Fruit fly (Drosophila melanogaster): ENCODE data around the gene CG3662.
A peak's percentile ranks its signal among the peaks of the same experiment; 100 is the strongest.

CG3662 gene

dm6 chr2L:821242-821985 is at the start of gene CG3662:
TSS of gene CG3662 (plus strand) at chr2L:821289.
- TF ChIP-seq CG4496 (GFP tag; IDR thresholded peaks at IDR 0.05) (0 out of 3 replicates have a peak, but pooled peaks have one; percentile 36), Pif1B (GFP tag; optimal IDR thresholded peaks at IDR 0.05) (no peak), CG9948 (tag; optimal IDR thresholded peaks at IDR 0.05) (no peak), CG32121 (GFP tag; IDR thresholded peaks at IDR 0.05) (no peak)

- no peak for TF ChIP-seq CG17806 (tag; optimal IDR thresholded peaks at IDR 0.05)
- no peak for TF ChIP-seq Snoo (tag; optimal IDR thresholded peaks at IDR 0.05)
- no peak for TF ChIP-seq EcR (GFP tag; optimal IDR thresholded peaks at IDR 0.05)
- TF ChIP-seq CG4496 (GFP tag; IDR thresholded peaks at IDR 0.05): no peak
- TF ChIP-seq CG9948 (tag; optimal IDR thresholded peaks at IDR 0.05): no peak
- no peak for TF ChIP-seq Ets98B (GFP tag; IDR thresholded peaks at IDR 0.05)
- TF ChIP-seq CG34367 (tag; optimal IDR thresholded peaks at IDR 0.05): no peak
- TF ChIP-seq gl (tag; optimal IDR thresholded peaks at IDR 0.05): no peak
- no peak for TF ChIP-seq CG8159 (tag; optimal IDR thresholded peaks at IDR 0.05)
- TF ChIP-seq rn (GFP tag; IDR thresholded peaks at IDR 0.05): no peak
- TF ChIP-seq CG13204 (GFP tag; optimal IDR thresholded peaks at IDR 0.05): no peak
- no peak for TF ChIP-seq Pif1A (GFP tag; optimal IDR thresholded peaks at IDR 0.05)
- no peak for TF ChIP-seq CG10348 (GFP tag; IDR thresholded peaks at IDR 0.05)
- TF ChIP-seq Pif1B (GFP tag; optimal IDR thresholded peaks at IDR 0.05): no peak
- TF ChIP-seq CG14655 (GFP tag; optimal IDR thresholded peaks at IDR 0.05): no peak
- no peak for TF ChIP-seq CG15710 (tag; optimal IDR thresholded peaks at IDR 0.05)
- TF ChIP-seq CG8301 (tag; optimal IDR thresholded peaks at IDR 0.05): no peak
- TF ChIP-seq D1 (tag; optimal IDR thresholded peaks at IDR 0.05): no peak
Measured at dm6 chr2L:773247-773646, 47.8 kb upstream of the CG3662 start, which contains the start of gene CG12506. TSS of gene CG12506 (plus strand) at chr2L:773547.

- TF ChIP-seq CG13204 (GFP tag; optimal IDR thresholded peaks at IDR 0.05): no peak
- TF ChIP-seq CG17806 (tag; optimal IDR thresholded peaks at IDR 0.05): no peak
- TF ChIP-seq CG32121 (GFP tag; IDR thresholded peaks at IDR 0.05): no peak
- no peak for TF ChIP-seq CG8301 (tag; optimal IDR thresholded peaks at IDR 0.05)
- TF ChIP-seq CG4496 (GFP tag; IDR thresholded peaks at IDR 0.05): no peak
- TF ChIP-seq D1 (tag; optimal IDR thresholded peaks at IDR 0.05): no peak
- TF ChIP-seq CG14655 (GFP tag; optimal IDR thresholded peaks at IDR 0.05): no peak
- TF ChIP-seq gl (tag; optimal IDR thresholded peaks at IDR 0.05): no peak
- TF ChIP-seq EcR (GFP tag; optimal IDR thresholded peaks at IDR 0.05): no peak
- no peak for TF ChIP-seq CG10348 (GFP tag; IDR thresholded peaks at IDR 0.05)
- no peak for TF ChIP-seq CG9948 (tag; optimal IDR thresholded peaks at IDR 0.05)
- no peak for TF ChIP-seq Pif1A (GFP tag; optimal IDR thresholded peaks at IDR 0.05)
- no peak for TF ChIP-seq rn (GFP tag; IDR thresholded peaks at IDR 0.05)
- no peak for TF ChIP-seq Pif1B (GFP tag; optimal IDR thresholded peaks at IDR 0.05)
- no peak for TF ChIP-seq Ets98B (GFP tag; IDR thresholded peaks at IDR 0.05)
- no peak for TF ChIP-seq fd96Ca (GFP tag; IDR thresholded peaks at IDR 0.05)
Measured at dm6 chr2L:776236-776635, 44.9 kb upstream of the CG3662 start, which contains the start of gene CG13946. TSS of gene CG13946 (plus strand) at chr2L:776536.

dm6 chr2L:779123-779584 is 41.9 kb upstream of the CG3662 start, which contains the start of gene CG13947:
TSS of gene CG13947 (plus strand) at chr2L:779173.
- TF ChIP-seq rn (GFP tag; IDR thresholded peaks at IDR 0.05): no peak
- no peak for TF ChIP-seq D1 (tag; optimal IDR thresholded peaks at IDR 0.05)
- no peak for TF ChIP-seq CG12605 (GFP tag; IDR thresholded peaks at IDR 0.05)
- no peak for TF ChIP-seq CG14655 (GFP tag; optimal IDR thresholded peaks at IDR 0.05)
- no peak for TF ChIP-seq CG9948 (tag; optimal IDR thresholded peaks at IDR 0.05)

dm6 chr2L:780182-780581 is 40.9 kb upstream of the CG3662 start, which contains the start of gene Gr21a:
TSS of gene Gr21a (plus strand) at chr2L:780482.
- TF ChIP-seq D1 (tag; optimal IDR thresholded peaks at IDR 0.05): no peak
- TF ChIP-seq CG13204 (GFP tag; optimal IDR thresholded peaks at IDR 0.05): no peak
- TF ChIP-seq CG15710 (tag; optimal IDR thresholded peaks at IDR 0.05): no peak
- no peak for TF ChIP-seq fd96Ca (GFP tag; IDR thresholded peaks at IDR 0.05)
- no peak for TF ChIP-seq CG10348 (GFP tag; IDR thresholded peaks at IDR 0.05)

- TF ChIP-seq CG8159 (tag; optimal IDR thresholded peaks at IDR 0.05) (no peak), CG17806 (tag; optimal IDR thresholded peaks at IDR 0.05) (no peak), CG9948 (tag; optimal IDR thresholded peaks at IDR 0.05) (no peak), D1 (tag; optimal IDR thresholded peaks at IDR 0.05) (no peak), Pif1A (GFP tag; optimal IDR thresholded peaks at IDR 0.05) (no peak), CG4496 (GFP tag; IDR thresholded peaks at IDR 0.05) (no peak), Ets98B (GFP tag; IDR thresholded peaks at IDR 0.05) (no peak), CG8301 (tag; optimal IDR thresholded peaks at IDR 0.05) (no peak)
Measured at dm6 chr2L:780851-781250, 40.2 kb upstream of the CG3662 start.

dm6 chr2L:784036-784435 is 37.1 kb upstream of the CG3662 start, which contains the start of gene CG3544:
TSS of gene CG3544 (plus strand) at chr2L:784336.
- TF ChIP-seq CG9948 (tag; optimal IDR thresholded peaks at IDR 0.05): no peak
- TF ChIP-seq CG17806 (tag; optimal IDR thresholded peaks at IDR 0.05): no peak
- TF ChIP-seq fd96Ca (GFP tag; IDR thresholded peaks at IDR 0.05): no peak
- TF ChIP-seq gl (tag; optimal IDR thresholded peaks at IDR 0.05): no peak
- TF ChIP-seq CG8159 (tag; optimal IDR thresholded peaks at IDR 0.05): no peak
- TF ChIP-seq rn (GFP tag; IDR thresholded peaks at IDR 0.05): no peak
- TF ChIP-seq CG8301 (tag; optimal IDR thresholded peaks at IDR 0.05): no peak
